Fruit fly (Drosophila melanogaster) whole organism, embryonic: ENCODE measurements around the gene CG32812.

Source experiments
- Bteb2 ChIP-seq: fragments of 200-800 bp; sonication (Bioruptor generic); optimal IDR thresholded peaks from 2 replicates; lab custom pipeline; 2016; ENCODE audit warnings: missing biosample characterization, missing genetic modification characterization
- CG10274 ChIP-seq: fragments of 200-800 bp; sonication (Bioruptor generic); optimal IDR thresholded peaks from 3 replicates; lab custom pipeline; 2017; ENCODE audit warnings: missing biosample characterization, mild to moderate bottlenecking, missing genetic modification characterization
- CG11456 ChIP-seq: fragments of 200-800 bp; sonication (Bioruptor generic); IDR thresholded peaks from 3 replicates; pipeline ENCODE4 v1.3.6; 2022; ENCODE audit warnings: missing biosample characterization, missing genetic modification characterization
- CG11504 ChIP-seq: fragments of 200-800 bp; sonication (Bioruptor generic); optimal IDR thresholded peaks from 3 replicates; lab custom pipeline; 2019; ENCODE audit warnings: missing biosample characterization, mild to moderate bottlenecking, missing genetic modification characterization, moderate library complexity
- CG13287 ChIP-seq: fragments of 200-800 bp; sonication (Bioruptor generic); IDR thresholded peaks from 2 replicates; pipeline ENCODE4 v1.3.6; 2022; ENCODE audit warnings: missing biosample characterization, missing genetic modification characterization; ENCODE audit not compliant: partially characterized antibody
- CG13894 ChIP-seq: fragments of 200-800 bp; sonication (Bioruptor generic); optimal IDR thresholded peaks from 3 replicates; lab custom pipeline; 2018; ENCODE audit warnings: missing biosample characterization, mild to moderate bottlenecking, missing genetic modification characterization, moderate library complexity
- CG14050 ChIP-seq: fragments of 200-800 bp; sonication (Bioruptor generic); IDR thresholded peaks from 3 replicates; pipeline ENCODE4 v1.3.6; 2022; ENCODE audit warnings: missing biosample characterization, missing genetic modification characterization
- CG14667 ChIP-seq: fragments of 200-800 bp; sonication (Bioruptor generic); IDR thresholded peaks from 2 replicates; pipeline ENCODE4 v1.3.6; 2022; ENCODE audit warnings: missing biosample characterization, missing genetic modification characterization
- CG1603 ChIP-seq: fragments of 200-800 bp; sonication (Bioruptor generic); optimal IDR thresholded peaks from 2 replicates; lab custom pipeline; 2019; ENCODE audit warnings: missing biosample characterization, mild to moderate bottlenecking, missing genetic modification characterization, moderate library complexity
- CG17359 ChIP-seq: fragments of 200-800 bp; sonication (Bioruptor generic); optimal IDR thresholded peaks from 3 replicates; lab custom pipeline; 2018; ENCODE audit warnings: missing biosample characterization, mild to moderate bottlenecking, missing genetic modification characterization, moderate library complexity
- CG17361 ChIP-seq: fragments of 200-800 bp; sonication (Bioruptor generic); IDR thresholded peaks from 3 replicates; pipeline ENCODE4 v1.3.6; 2022; ENCODE audit warnings: missing biosample characterization, missing genetic modification characterization
- CG17385 ChIP-seq: fragments of 200-800 bp; sonication (Bioruptor generic); optimal IDR thresholded peaks from 3 replicates; lab custom pipeline; 2018; ENCODE audit warnings: missing biosample characterization, mild to moderate bottlenecking, missing genetic modification characterization
- CG17912 ChIP-seq: fragments of 200-800 bp; sonication (Bioruptor generic); optimal IDR thresholded peaks from 2 replicates; lab custom pipeline; 2018; ENCODE audit warnings: missing biosample characterization, mild to moderate bottlenecking, missing genetic modification characterization
- CG3163 ChIP-seq: fragments of 200-800 bp; sonication (Bioruptor generic); optimal IDR thresholded peaks from 3 replicates; lab custom pipeline; 2016; ENCODE audit warnings: missing biosample characterization, missing genetic modification characterization
- CG4360 ChIP-seq: fragments of 200-800 bp; sonication (Bioruptor generic); IDR thresholded peaks from 2 replicates; pipeline ENCODE4 v1.3.6; 2022; ENCODE audit warnings: missing biosample characterization, missing genetic modification characterization
- CG6175 ChIP-seq: fragments of 200-800 bp; sonication (Bioruptor generic); IDR thresholded peaks from 3 replicates; pipeline ENCODE4 v1.3.6; 2022; ENCODE audit warnings: missing biosample characterization, missing genetic modification characterization
- CG7357 ChIP-seq: fragments of 200-800 bp; sonication (Bioruptor generic); IDR thresholded peaks from 3 replicates; pipeline ENCODE4 v1.3.6; 2022; ENCODE audit warnings: missing biosample characterization, missing genetic modification characterization
- CG8478 ChIP-seq: fragments of >200 bp; optimal IDR thresholded peaks from 2 replicates; lab custom pipeline; 2018
- CG9932 ChIP-seq: fragments of 200-800 bp; sonication (Bioruptor generic); IDR thresholded peaks from 2 replicates; pipeline ENCODE4 v1.3.6; 2022; ENCODE audit warnings: missing biosample characterization, missing genetic modification characterization
- CkIIα-i1 ChIP-seq: fragments of 200-800 bp; sonication (Bioruptor generic); IDR thresholded peaks from 2 replicates; pipeline ENCODE4 v1.3.6; 2022; ENCODE audit warnings: missing biosample characterization, missing genetic modification characterization
- CoRest ChIP-seq: fragments of 200-800 bp; sonication (Bioruptor generic); optimal IDR thresholded peaks from 3 replicates; lab custom pipeline; 2018; ENCODE audit warnings: missing biosample characterization, mild to moderate bottlenecking, missing genetic modification characterization, moderate library complexity
- D19A ChIP-seq: fragments of 200-800 bp; optimal IDR thresholded peaks from 3 replicates; lab custom pipeline; 2019; ENCODE audit warnings: missing biosample characterization, mild to moderate bottlenecking, missing genetic modification characterization, moderate library complexity
- Drgx ChIP-seq: fragments of 200-800 bp; sonication (Bioruptor generic); IDR thresholded peaks from 2 replicates; pipeline ENCODE4 v1.3.6; 2022; ENCODE audit warnings: missing biosample characterization, missing genetic modification characterization
- GATAe ChIP-seq: fragments of 200-800 bp; sonication (Bioruptor generic); conservative IDR thresholded peaks from 2 replicates; pipeline ENCODE4 v1.3.6; 2022; ENCODE audit warnings: missing biosample characterization, missing genetic modification characterization
- HLH3B ChIP-seq: fragments of 200-800 bp; sonication (Bioruptor generic); IDR thresholded peaks from 2 replicates; pipeline ENCODE4 v1.3.6; 2022; ENCODE audit warnings: missing biosample characterization, missing genetic modification characterization
- Hey ChIP-seq: fragments of 200-800 bp; sonication (Bioruptor generic); optimal IDR thresholded peaks from 3 replicates; lab custom pipeline; 2018; ENCODE audit warnings: missing biosample characterization, mild to moderate bottlenecking, missing genetic modification characterization
- Hr39 ChIP-seq: fragments of >200 bp; optimal IDR thresholded peaks from 2 replicates; lab custom pipeline; 2017
- Hr51 ChIP-seq, 2 experiments: fragments of 200-800 bp; sonication (Bioruptor generic); optimal IDR thresholded peaks; 2 replicates in 1 of 2; 3 replicates in 1 of 2; lab custom pipeline; 2016 to 2018; ENCODE audit warnings: missing biosample characterization in 2 of 2, missing genetic modification characterization in 2 of 2, mild to moderate bottlenecking in 1 of 2, moderate library complexity in 1 of 2
- Oli ChIP-seq: fragments of 200-800 bp; sonication (Bioruptor generic); optimal IDR thresholded peaks from 2 replicates; lab custom pipeline; 2018; ENCODE audit warnings: missing biosample characterization, mild to moderate bottlenecking, missing genetic modification characterization, moderate library complexity
- Pdp1 ChIP-seq, 2 experiments: fragments of 200-800 bp; sonication (Bioruptor generic); optimal IDR thresholded peaks; 3 replicates each; lab custom pipeline; 2016; ENCODE audit warnings: missing biosample characterization in 2 of 2, missing genetic modification characterization in 2 of 2, mild to moderate bottlenecking in 1 of 2, moderate library complexity in 1 of 2
- Poxn ChIP-seq: fragments of 200-800 bp; sonication (Bioruptor generic); IDR thresholded peaks from 2 replicates; pipeline ENCODE4 v1.3.6; 2022; ENCODE audit warnings: missing biosample characterization, missing genetic modification characterization
- Sox102F ChIP-seq: fragments of 200-800 bp; sonication (Bioruptor generic); optimal IDR thresholded peaks from 2 replicates; lab custom pipeline; 2018; ENCODE audit warnings: missing biosample characterization, mild to moderate bottlenecking, missing genetic modification characterization, moderate library complexity
- chm ChIP-seq: fragments of 200-800 bp; sonication (Bioruptor generic); IDR thresholded peaks from 2 replicates; pipeline ENCODE4 v1.3.6; 2022; ENCODE audit warnings: missing biosample characterization, missing genetic modification characterization
- danr ChIP-seq: fragments of 200-800 bp; sonication (Bioruptor generic); IDR thresholded peaks from 2 replicates; pipeline ENCODE4 v1.3.6; 2022; ENCODE audit warnings: missing biosample characterization, missing genetic modification characterization
- dmrt11E ChIP-seq: fragments of 200-800 bp; sonication (Bioruptor generic); optimal IDR thresholded peaks from 3 replicates; lab custom pipeline; 2018; ENCODE audit warnings: missing biosample characterization, mild to moderate bottlenecking, missing genetic modification characterization, moderate library complexity
- dysf ChIP-seq: fragments of 200-800 bp; sonication (Bioruptor generic); IDR thresholded peaks from 3 replicates; pipeline ENCODE4 v1.3.6; 2022; ENCODE audit warnings: missing biosample characterization, missing genetic modification characterization
- emc ChIP-seq: fragments of 200-800 bp; sonication (Bioruptor generic); optimal IDR thresholded peaks from 2 replicates; lab custom pipeline; 2016; ENCODE audit warnings: missing biosample characterization, missing genetic modification characterization
- fd64A ChIP-seq: fragments of 200-800 bp; sonication (Bioruptor generic); optimal IDR thresholded peaks from 3 replicates; lab custom pipeline; 2018; ENCODE audit warnings: missing biosample characterization, mild to moderate bottlenecking, missing genetic modification characterization
- fd96Cb ChIP-seq: fragments of 200-800 bp; sonication (Bioruptor generic); optimal IDR thresholded peaks from 2 replicates; lab custom pipeline; 2018; ENCODE audit warnings: missing biosample characterization, mild to moderate bottlenecking, missing genetic modification characterization, moderate library complexity
- fru ChIP-seq: fragments of >200 bp; optimal IDR thresholded peaks from 2 replicates; lab custom pipeline; 2017
- fu2 ChIP-seq: fragments of 200-800 bp; sonication (Bioruptor generic); optimal IDR thresholded peaks from 2 replicates; lab custom pipeline; 2016; ENCODE audit warnings: missing biosample characterization, missing genetic modification characterization
- gem ChIP-seq: fragments of 200-800 bp; sonication (Bioruptor generic); optimal IDR thresholded peaks from 2 replicates; lab custom pipeline; 2019; ENCODE audit warnings: missing biosample characterization, mild to moderate bottlenecking, missing genetic modification characterization, moderate library complexity
- jing ChIP-seq: fragments of 200-800 bp; sonication (Bioruptor generic); optimal IDR thresholded peaks from 2 replicates; lab custom pipeline; 2018; ENCODE audit warnings: missing biosample characterization, mild to moderate bottlenecking, missing genetic modification characterization
- jumu ChIP-seq: fragments of 200-800 bp; sonication (Bioruptor generic); optimal IDR thresholded peaks from 3 replicates; lab custom pipeline; 2016; ENCODE audit warnings: missing biosample characterization, missing genetic modification characterization
- kni ChIP-seq: fragments of 200-800 bp; sonication (Bioruptor generic); optimal IDR thresholded peaks from 3 replicates; lab custom pipeline; 2017; ENCODE audit warnings: mild to moderate bottlenecking, missing biosample characterization, missing genetic modification reagents, missing genetic modification characterization
- nmo ChIP-seq: fragments of 200-800 bp; sonication (Bioruptor generic); optimal IDR thresholded peaks from 2 replicates; lab custom pipeline; 2018; ENCODE audit warnings: missing biosample characterization, mild to moderate bottlenecking, missing genetic modification characterization, moderate library complexity
- nom ChIP-seq: fragments of 200-800 bp; sonication (Bioruptor generic); optimal IDR thresholded peaks from 2 replicates; lab custom pipeline; 2017; ENCODE audit warnings: missing biosample characterization, missing genetic modification characterization, mild to moderate bottlenecking, moderate library complexity, missing genetic modification reagents
- pnt ChIP-seq: fragments of 200-800 bp; sonication (Bioruptor generic); optimal IDR thresholded peaks from 3 replicates; lab custom pipeline; 2016; ENCODE audit warnings: missing biosample characterization, missing genetic modification characterization
- sens ChIP-seq: fragments of 200-800 bp; sonication (Bioruptor generic); peaks from one replicate; lab custom pipeline; 2016; ENCODE audit warnings: missing biosample characterization, missing genetic modification characterization
- shn ChIP-seq: fragments of 200-800 bp; sonication (Bioruptor generic); optimal IDR thresholded peaks from 3 replicates; lab custom pipeline; 2016; ENCODE audit warnings: missing biosample characterization, missing genetic modification characterization
- stc ChIP-seq: fragments of 200-800 bp; sonication (Bioruptor generic); IDR thresholded peaks from 2 replicates; pipeline ENCODE4 v1.3.6; 2022; ENCODE audit warnings: missing biosample characterization, missing genetic modification characterization
- tin ChIP-seq: fragments of 200-800 bp; sonication (Bioruptor generic); optimal IDR thresholded peaks from 3 replicates; lab custom pipeline; 2016; ENCODE audit warnings: missing biosample characterization, missing genetic modification characterization
- tio ChIP-seq: fragments of 200-800 bp; sonication (Bioruptor generic); optimal IDR thresholded peaks from 2 replicates; lab custom pipeline; 2017; ENCODE audit warnings: missing biosample characterization, missing genetic modification characterization, inconsistent platforms

CG32812 gene

dm6 chrX:1248735-1249134 lies 38.4 kb upstream of the CG32812 start:
- TF ChIP-seq CG14050, result no peak
- peak; percentile 93 for TF ChIP-seq CG10274 (GFP tag; lab: Kevin White, UChicago)
- TF ChIP-seq gem (tag; lab: Kevin White, UChicago), result peak; percentile 14
- no peak for TF ChIP-seq CG8478 (lab: Kevin White, UChicago)
- TF ChIP-seq CkIIα-i1 (GFP tag; lab: Robert Waterston, UW), result no peak
- no peak for TF ChIP-seq dmrt11E
- peak; percentile 9 for TF ChIP-seq Sox102F (GFP tag; lab: Kevin White, UChicago)
- peak; percentile 20 for TF ChIP-seq nmo
- TF ChIP-seq fd96Cb, result no peak
- 0 out of 2 replicates have a peak, but pooled peaks have one; percentile 18 for TF ChIP-seq CG14667 (GFP tag; lab: Robert Waterston, UW)
- TF ChIP-seq stc (GFP tag; lab: Robert Waterston, UW), result no peak
- TF ChIP-seq CG13287 (GFP tag; lab: Robert Waterston, UW), result no peak
- TF ChIP-seq CG1603, result peak; percentile 26
- TF ChIP-seq CoRest (tag; lab: Kevin White, UChicago), result no peak
- peak; percentile 32 for TF ChIP-seq CG11504
- peak; percentile 18 for TF ChIP-seq sens (GFP tag; lab: Kevin White, UChicago)
- TF ChIP-seq Poxn (GFP tag; lab: Robert Waterston, UW), result no peak
- no peak for TF ChIP-seq jumu (GFP tag; lab: Kevin White, UChicago)
- TF ChIP-seq nom (GFP tag; lab: Kevin White, UChicago), result peak; percentile 66
- no peak for TF ChIP-seq CG13894
- TF ChIP-seq CG7357, result no peak
- no peak for TF ChIP-seq CG17912 (GFP tag; lab: Kevin White, UChicago)
- TF ChIP-seq CG11456 (GFP tag; lab: Robert Waterston, UW), result no peak
- no peak for TF ChIP-seq fru
- TF ChIP-seq fd64A (GFP tag; lab: Kevin White, UChicago), result no peak
- TF ChIP-seq Bteb2 (GFP tag; lab: Kevin White, UChicago), result no peak
- no peak for TF ChIP-seq chm
- TF ChIP-seq CG4360 (GFP tag; lab: Robert Waterston, UW), result no peak
- TF ChIP-seq emc (GFP tag; lab: Kevin White, UChicago), result no peak
- TF ChIP-seq Drgx, result 0 out of 2 replicates have a peak, but pooled peaks have one; percentile 14
- no peak for TF ChIP-seq kni
- TF ChIP-seq CG17359 (tag; lab: Kevin White, UChicago), result peak; percentile 13
- no peak for TF ChIP-seq HLH3B (GFP tag; lab: Robert Waterston, UW)
- TF ChIP-seq Oli (tag; lab: Kevin White, UChicago), result peak; percentile 2
- peak in 1 of 2 experiments; percentile 46 for TF ChIP-seq Pdp1 (GFP tag; optimal IDR thresholded peaks at IDR 0.05; lab: Kevin White, UChicago)
- no peak for TF ChIP-seq CG17361
- no peak for TF ChIP-seq fu2 (GFP tag; lab: Kevin White, UChicago)
- TF ChIP-seq GATAe (GFP tag; lab: Robert Waterston, UW), result no peak
- TF ChIP-seq CG9932 (GFP tag; lab: Robert Waterston, UW), result no peak
- TF ChIP-seq Hr51 (GFP tag; optimal IDR thresholded peaks at IDR 0.05; lab: Kevin White, UChicago), result peak in 1 of 2 experiments; percentile 17
- TF ChIP-seq CG3163 (GFP tag; lab: Kevin White, UChicago), result no peak
- TF ChIP-seq Hey, result no peak
- no peak for TF ChIP-seq CG17385
- TF ChIP-seq D19A (tag; lab: Kevin White, UChicago), result peak; percentile 15
- no peak for TF ChIP-seq dysf
- no peak for TF ChIP-seq tin (GFP tag; lab: Kevin White, UChicago)
- TF ChIP-seq pnt (GFP tag; lab: Kevin White, UChicago), result no peak
- no peak for TF ChIP-seq CG6175
- no peak for TF ChIP-seq jing (GFP tag; lab: Kevin White, UChicago)
- no peak for TF ChIP-seq shn (GFP tag; lab: Kevin White, UChicago)
- no peak for TF ChIP-seq danr (GFP tag; lab: Robert Waterston, UW)
- no peak for TF ChIP-seq tio (GFP tag; lab: Kevin White, UChicago)
- no peak for TF ChIP-seq Hr39
